Fruit fly (Drosophila melanogaster): ENCODE measurements around the gene Prx6a.

dm6 chr2L:2884683-2885502 lies 6.9 kb upstream of the Prx6a start:
- no peak for TF ChIP-seq h (GFP tag; optimal IDR thresholded peaks at IDR 0.05)
- no peak for TF ChIP-seq fru (GFP tag; optimal IDR thresholded peaks at IDR 0.05)
- TF ChIP-seq lola (GFP tag; optimal IDR thresholded peaks at IDR 0.05) = no peak
- no peak for TF ChIP-seq foxo (GFP tag; optimal IDR thresholded peaks at IDR 0.05)
- TF ChIP-seq Rel (GFP tag; optimal IDR thresholded peaks at IDR 0.05) = no peak
- TF ChIP-seq Rel (tag; optimal IDR thresholded peaks at IDR 0.05) = peak; percentile 71
- no peak for TF ChIP-seq pan (optimal IDR thresholded peaks at IDR 0.05)
- TF ChIP-seq CrebA (GFP tag; optimal IDR thresholded peaks at IDR 0.05; ENCODE audit: borderline replicate concordance) = no peak

All from whole organism, wandering third instar larva.